Fruit fly (Drosophila melanogaster): ENCODE data around the gene CG6928.

DNA sequence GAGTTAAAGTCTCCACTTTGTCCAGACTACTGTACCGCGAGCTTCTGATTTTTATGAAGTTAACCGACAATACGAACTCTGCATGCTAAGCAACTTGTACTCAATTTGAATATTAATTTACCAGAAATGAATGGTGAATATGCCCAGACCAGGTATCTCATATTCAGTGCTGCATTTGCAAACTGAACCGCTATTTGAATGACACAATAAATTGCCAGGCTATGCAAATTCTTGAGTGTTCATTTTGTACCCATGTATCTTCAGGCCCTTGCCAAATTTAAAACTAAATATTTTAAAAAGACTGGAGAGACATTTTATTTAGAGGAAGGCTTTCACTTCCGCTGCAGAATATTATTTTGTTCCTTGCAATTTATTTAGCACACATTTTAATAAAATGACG is 25.0 kb downstream of the CG6928 start:
- TF ChIP-seq gl (tag; optimal IDR thresholded peaks at IDR 0.05) (no peak), CG32121 (GFP tag; IDR thresholded peaks at IDR 0.05) (no peak)

All from whole organism, pupa.